Worm (Caenorhabditis elegans) whole organism, dauer: Measurements from ENCODE around the gene Y32B12B.2.

ENCODE experiments used
- unc-62 ChIP-seq: sonication (generic microtip); optimal IDR thresholded peaks from 2 replicates; lab custom pipeline; 2017; ENCODE audit warnings: missing biosample characterization, missing genetic modification reagents, missing genetic modification characterization

Y32B12B.2 gene

ce11 chrV:16550680-16551079 is 12.5 kb downstream of the Y32B12B.2 start, which contains the start of gene srbc-65:
srbc-65 (plus strand) TSS chrV:16550980.
- no peak for TF ChIP-seq unc-62 (GFP tag; lab: Kevin White, UChicago)

- no peak for TF ChIP-seq unc-62 (GFP tag; lab: Kevin White, UChicago)
Observed at ce11 chrV:16552929-16553328, 14.7 kb downstream of the Y32B12B.2 start, which contains the start of gene Y32B12B.4. Y32B12B.4 (plus strand) TSS chrV:16553327.

ce11 chrV:16565639-16566038 is 27.4 kb downstream of the Y32B12B.2 start, which contains the start of gene sru-45:
sru-45 (plus strand) TSS chrV:16565939.
- TF ChIP-seq unc-62 (GFP tag; lab: Kevin White, UChicago): no peak

- no peak for TF ChIP-seq unc-62 (GFP tag; lab: Kevin White, UChicago)
Observed at ce11 chrV:16568056-16568455, 29.9 kb downstream of the Y32B12B.2 start.

ce11 chrV:16570697-16571096 is 32.5 kb downstream of the Y32B12B.2 start, which contains the start of gene nhr-233:
nhr-233 (minus strand) TSS chrV:16570797.
- TF ChIP-seq unc-62 (GFP tag; lab: Kevin White, UChicago): no peak

- no peak for TF ChIP-seq unc-62 (GFP tag; lab: Kevin White, UChicago)
Observed at ce11 chrV:16573168-16573567, 35.0 kb downstream of the Y32B12B.2 start, which contains the start of gene str-149. str-149 (plus strand) TSS chrV:16573468.

ce11 chrV:16575900-16576299 is 37.7 kb downstream of the Y32B12B.2 start, which contains the start of gene str-151:
str-151 (plus strand) TSS chrV:16576200.
- TF ChIP-seq unc-62 (GFP tag; lab: Kevin White, UChicago): no peak

ce11 chrV:16580424-16580823 is 42.2 kb downstream of the Y32B12B.2 start, which contains the start of gene nhr-271:
nhr-271 (minus strand) TSS chrV:16580524.
- TF ChIP-seq unc-62 (GFP tag; lab: Kevin White, UChicago): no peak

ce11 chrV:16581061-16581460 is 42.9 kb downstream of the Y32B12B.2 start:
- TF ChIP-seq unc-62 (GFP tag; lab: Kevin White, UChicago): no peak

ce11 chrV:16582973-16583372 is 44.8 kb downstream of the Y32B12B.2 start, which contains the start of gene str-150:
str-150 (plus strand) TSS chrV:16583273.
- TF ChIP-seq unc-62 (GFP tag; lab: Kevin White, UChicago): no peak

ce11 chrV:16588428-16588827 is 50.2 kb downstream of the Y32B12B.2 start, which contains the start of gene srw-73:
srw-73 (minus strand) TSS chrV:16588528.
- TF ChIP-seq unc-62 (GFP tag; lab: Kevin White, UChicago): no peak

- no peak for TF ChIP-seq unc-62 (GFP tag; lab: Kevin White, UChicago)
Observed at ce11 chrV:16589488-16589887, 51.3 kb downstream of the Y32B12B.2 start.

ce11 chrV:16591992-16592798 is 54.0 kb downstream of the Y32B12B.2 start, which contains the start of gene srh-269:
srh-269 (minus strand) TSS chrV:16592042.
- no peak for TF ChIP-seq unc-62 (GFP tag; lab: Kevin White, UChicago)

ce11 chrV:16592947-16593791 is 55.0 kb downstream of the Y32B12B.2 start:
- TF ChIP-seq unc-62 (GFP tag; lab: Kevin White, UChicago): no peak

ce11 chrV:16593792-16594059 is 55.5 kb downstream of the Y32B12B.2 start:
- TF ChIP-seq unc-62 (GFP tag; lab: Kevin White, UChicago): no peak

ce11 chrV:16594514-16594913 is 56.3 kb downstream of the Y32B12B.2 start:
- no peak for TF ChIP-seq unc-62 (GFP tag; lab: Kevin White, UChicago)
